Worm (Caenorhabditis elegans) whole organism, midembryonic: ENCODE results near the gene ssp-10.

Experiments used
- T22C8.4 ChIP-seq: fragments of 200-800 bp; sonication (Bioruptor generic); IDR thresholded peaks from 2 replicates; pipeline ENCODE4 v1.3.6; 2022; ENCODE audit warnings: missing genetic modification characterization, missing compliant biosample characterization
- cog-1 ChIP-seq: sonication (generic microtip); optimal IDR thresholded peaks from 2 replicates; lab custom pipeline; 2016; ENCODE audit warnings: missing genetic modification characterization, missing compliant biosample characterization
- flt-1 ChIP-seq: fragments of 200-800 bp; sonication (Bioruptor generic); IDR thresholded peaks from 2 replicates; pipeline ENCODE4 v1.3.6; 2022; ENCODE audit warnings: missing genetic modification characterization, missing compliant biosample characterization
- ref-1 ChIP-seq: fragments of 200-800 bp; sonication (Bioruptor generic); conservative IDR thresholded peaks from 2 replicates; pipeline ENCODE4 v1.3.6; 2022; ENCODE audit warnings: missing genetic modification reagents, missing genetic modification characterization, missing compliant biosample characterization
- tab-1 ChIP-seq: fragments of 200-800 bp; sonication (Bioruptor generic); IDR thresholded peaks from 2 replicates; pipeline ENCODE4 v1.3.6; 2022; ENCODE audit warnings: missing genetic modification characterization, missing compliant biosample characterization
- ztf-29 ChIP-seq: fragments of 200-800 bp; sonication (Bioruptor generic); IDR thresholded peaks from 2 replicates; pipeline ENCODE4 v1.3.6; 2022; ENCODE audit warnings: missing genetic modification reagents, missing genetic modification characterization, missing compliant biosample characterization

ce11 chrIV:9899227-9899626 lies 48.4 kb upstream of the ssp-10 start:
- no peak for TF ChIP-seq flt-1 (GFP tag; lab: Robert Waterston, UW)
- no peak for TF ChIP-seq ztf-29
- no peak for TF ChIP-seq tab-1
- TF ChIP-seq T22C8.4 (GFP tag; lab: Robert Waterston, UW) = no peak
- TF ChIP-seq ref-1 (GFP tag; lab: Robert Waterston, UW) = no peak
- no peak for TF ChIP-seq cog-1 (tag; lab: Kevin White, UChicago)
